Worm (Caenorhabditis elegans) whole organism, L4 larva: ENCODE data around the gene aat-3.
A peak's percentile ranks its signal among the peaks of the same experiment; 100 is the strongest.

Experiments
- F10B5.3 ChIP-seq: sonication (generic microtip); optimal IDR thresholded peaks from 2 replicates; lab custom pipeline; 2016; ENCODE audit warnings: mild to moderate bottlenecking, missing genetic modification characterization, missing compliant biosample characterization
- F49E8.2 ChIP-seq: sonication (generic microtip); optimal IDR thresholded peaks from 2 replicates; lab custom pipeline; 2016; ENCODE audit warnings: missing compliant biosample characterization, mild to moderate bottlenecking, missing genetic modification characterization, borderline replicate concordance
- R02D3.7 ChIP-seq: fragments of 150-350 bp; sonication (generic microtip); optimal IDR thresholded peaks from 3 replicates; lab custom pipeline; 2014; ENCODE audit warnings: missing biosample characterization, missing genetic modification characterization
- Y48G9A.11 ChIP-seq: fragments of 200-800 bp; sonication (Bioruptor generic); IDR thresholded peaks from 2 replicates; pipeline ENCODE4 v1.3.6; 2022; ENCODE audit warnings: missing genetic modification reagents, missing genetic modification characterization, missing compliant biosample characterization
- ZK546.5 ChIP-seq, 2 experiments: sonication (generic microtip); optimal IDR thresholded peaks; 2 replicates each; lab custom pipeline; 2017; ENCODE audit warnings: missing biosample characterization in 2 of 2, missing genetic modification characterization in 2 of 2
- aha-1 ChIP-seq: fragments of 150-350 bp; peaks from one replicate; lab custom pipeline; 2014; ENCODE audit warnings: missing biosample characterization, missing genetic modification characterization
- aly-2 ChIP-seq: sonication (generic microtip); optimal IDR thresholded peaks from 2 replicates; lab custom pipeline; 2018; ENCODE audit warnings: missing biosample characterization, missing genetic modification characterization
- ama-1 ChIP-seq: fragments of 150-350 bp; optimal IDR thresholded peaks from 2 replicates; lab custom pipeline; 2014; ENCODE audit warnings: inconsistent platforms, mixed read lengths
- arid-1 ChIP-seq: fragments of 200-800 bp; sonication (Bioruptor generic); conservative IDR thresholded peaks from 2 replicates; pipeline ENCODE4 v1.3.6; 2022; ENCODE audit warnings: missing genetic modification reagents, missing genetic modification characterization, missing compliant biosample characterization
- ceh-28 ChIP-seq: fragments of 150-350 bp; optimal IDR thresholded peaks from 2 replicates; lab custom pipeline; 2014; ENCODE audit warnings: missing biosample characterization, missing genetic modification reagents, missing genetic modification characterization
- ceh-44 ChIP-seq: fragments of 200-800 bp; sonication (Bioruptor generic); IDR thresholded peaks from 2 replicates; pipeline ENCODE4 v1.3.6; 2022; ENCODE audit warnings: missing genetic modification reagents, missing genetic modification characterization, missing compliant biosample characterization
- ceh-82 ChIP-seq: sonication (generic microtip); optimal IDR thresholded peaks from 2 replicates; lab custom pipeline; 2017; ENCODE audit warnings: missing biosample characterization, missing genetic modification characterization
- duxl-1 ChIP-seq: sonication (generic microtip); optimal IDR thresholded peaks from 2 replicates; lab custom pipeline; 2016; ENCODE audit warnings: mild to moderate bottlenecking, missing genetic modification characterization, moderate library complexity, missing compliant biosample characterization; ENCODE audit not compliant: poor library complexity
- egl-43 ChIP-seq: fragments of 200-800 bp; sonication (Bioruptor generic); IDR thresholded peaks from 2 replicates; pipeline ENCODE4 v1.3.6; 2022; ENCODE audit warnings: missing genetic modification reagents, missing genetic modification characterization, missing compliant biosample characterization
- fkh-10 ChIP-seq: fragments of 150-350 bp; optimal IDR thresholded peaks from 2 replicates; lab custom pipeline; 2014; ENCODE audit warnings: missing biosample characterization, missing genetic modification reagents, missing genetic modification characterization
- hif-1 ChIP-seq, 2 experiments: sonication (generic microtip); optimal IDR thresholded peaks; 2 replicates each; lab custom pipeline; 2016 to 2017; ENCODE audit warnings: missing compliant biosample characterization in 2 of 2, missing genetic modification characterization in 2 of 2, missing genetic modification reagents in 2 of 2, missing genotype in 2 of 2, mild to moderate bottlenecking in 1 of 2
- hlh-30 ChIP-seq: sonication (generic microtip); optimal IDR thresholded peaks from 2 replicates; lab custom pipeline; 2017; ENCODE audit warnings: antibody characterized with exemption, mild to moderate bottlenecking, missing genetic modification characterization, missing compliant biosample characterization; ENCODE audit not compliant: insufficient read depth
- hmg-1.1 ChIP-seq: fragments of 200-800 bp; sonication (Bioruptor generic); IDR thresholded peaks from 2 replicates; pipeline ENCODE4 v1.3.6; 2022; ENCODE audit warnings: missing genetic modification reagents, missing genetic modification characterization, missing compliant biosample characterization
- lim-7 ChIP-seq: fragments of 200-800 bp; sonication (Bioruptor generic); IDR thresholded peaks from 2 replicates; pipeline ENCODE4 v1.3.6; 2022; ENCODE audit warnings: missing genetic modification characterization, missing compliant biosample characterization
- lin-1 ChIP-seq: fragments of 200-800 bp; sonication (Bioruptor generic); IDR thresholded peaks from 2 replicates; pipeline ENCODE4 v1.3.6; 2022; ENCODE audit warnings: missing genetic modification reagents, missing genetic modification characterization, missing compliant biosample characterization
- lin-15B ChIP-seq: fragments of 150-350 bp; sonication (generic microtip); optimal IDR thresholded peaks from 3 replicates; lab custom pipeline; 2014; ENCODE audit warnings: missing biosample characterization, missing genetic modification characterization
- lin-38 ChIP-seq: fragments of 200-800 bp; sonication (Bioruptor generic); IDR thresholded peaks from 2 replicates; pipeline ENCODE4 v1.3.6; 2022; ENCODE audit warnings: missing genetic modification reagents, missing genetic modification characterization, missing compliant biosample characterization
- lir-3 ChIP-seq: sonication (generic microtip); optimal IDR thresholded peaks from 2 replicates; lab custom pipeline; 2016; ENCODE audit warnings: mild to moderate bottlenecking, missing genetic modification characterization, missing compliant biosample characterization
- lsy-2 ChIP-seq, 2 experiments: fragments of 150-350 bp in 1 of 2; sonication (generic microtip) in 1 of 2; optimal IDR thresholded peaks; 2 replicates each; lab custom pipeline; 2014 to 2017; ENCODE audit warnings: missing biosample characterization in 2 of 2, missing genetic modification characterization in 2 of 2
- madf-5 ChIP-seq, 2 experiments: fragments of 200-800 bp; sonication (Bioruptor generic); IDR thresholded peaks; 2 replicates each; pipeline ENCODE4 v1.3.6; 2022; ENCODE audit warnings: missing compliant biosample characterization in 2 of 2, missing genetic modification characterization in 2 of 2
- madf-9 ChIP-seq: fragments of 200-800 bp; sonication (Bioruptor generic); conservative IDR thresholded peaks from 2 replicates; pipeline ENCODE4 v1.3.6; 2022; ENCODE audit warnings: missing genetic modification reagents, missing genetic modification characterization, missing compliant biosample characterization
- mdt-29 ChIP-seq: fragments of 200-800 bp; sonication (Bioruptor generic); IDR thresholded peaks from 2 replicates; pipeline ENCODE4 v1.3.6; 2022; ENCODE audit warnings: missing genetic modification reagents, missing genetic modification characterization, missing compliant biosample characterization
- mep-1 ChIP-seq: fragments of 150-350 bp; sonication (generic microtip); optimal IDR thresholded peaks from 3 replicates; lab custom pipeline; 2014; ENCODE audit warnings: missing biosample characterization, missing genetic modification characterization
- mes-2 ChIP-seq: sonication (generic microtip); optimal IDR thresholded peaks from 2 replicates; lab custom pipeline; 2016; ENCODE audit warnings: missing genotype, mild to moderate bottlenecking, missing genetic modification characterization, missing compliant biosample characterization; ENCODE audit not compliant: poor library complexity, severe bottlenecking
- mxl-2 ChIP-seq: fragments of 200-800 bp; sonication (Bioruptor generic); conservative IDR thresholded peaks from 2 replicates; pipeline ENCODE4 v1.3.6; 2022; ENCODE audit warnings: missing genetic modification reagents, missing genetic modification characterization, missing compliant biosample characterization
- nhr-11 ChIP-seq: fragments of 150-350 bp; optimal IDR thresholded peaks from 2 replicates; lab custom pipeline; 2014; ENCODE audit warnings: missing biosample characterization, missing genetic modification characterization
- nhr-42 ChIP-seq: fragments of 200-800 bp; sonication (Bioruptor generic); IDR thresholded peaks from 2 replicates; pipeline ENCODE4 v1.3.6; 2022; ENCODE audit warnings: missing genetic modification characterization, missing compliant biosample characterization
- nhr-48 ChIP-seq: sonication (generic microtip); optimal IDR thresholded peaks from 2 replicates; lab custom pipeline; 2016; ENCODE audit warnings: mild to moderate bottlenecking, missing genetic modification characterization, missing compliant biosample characterization
- nhr-6 ChIP-seq: fragments of 150-350 bp; optimal IDR thresholded peaks from 2 replicates; lab custom pipeline; 2014; ENCODE audit warnings: missing biosample characterization, missing genetic modification characterization
- nhr-76 ChIP-seq: fragments of 150-350 bp; optimal IDR thresholded peaks from 2 replicates; lab custom pipeline; 2014; ENCODE audit warnings: missing biosample characterization, missing genetic modification characterization
- nhr-77 ChIP-seq: fragments of 150-350 bp; optimal IDR thresholded peaks from 2 replicates; lab custom pipeline; 2014; ENCODE audit warnings: missing biosample characterization, missing genetic modification characterization
- pha-4 ChIP-seq, 2 experiments: fragments of 150-350 bp in 1 of 2; fragments of 200-800 bp in 1 of 2; sonication (Bioruptor generic) in 1 of 2; IDR thresholded peaks in 1 of 2; optimal IDR thresholded peaks in 1 of 2; 2 replicates each; pipeline versions ENCODE4 v1.3.6 to Lab custom; 2014 to 2022; ENCODE audit warnings: missing genetic modification characterization in 2 of 2, missing genetic modification reagents in 2 of 2, missing biosample characterization in 1 of 2, missing compliant biosample characterization in 1 of 2
- php-3 ChIP-seq: fragments of 200-800 bp; sonication (Bioruptor generic); IDR thresholded peaks from 2 replicates; pipeline ENCODE4 v1.3.6; 2022; ENCODE audit warnings: missing genetic modification reagents, missing genetic modification characterization, missing compliant biosample characterization
- rbr-2 ChIP-seq: sonication (generic microtip); optimal IDR thresholded peaks from 2 replicates; lab custom pipeline; 2016; ENCODE audit warnings: missing genotype, missing genetic modification characterization, missing compliant biosample characterization
- snpc-1.2 ChIP-seq: fragments of 200-800 bp; sonication (Bioruptor generic); IDR thresholded peaks from 2 replicates; pipeline ENCODE4 v1.3.6; 2022; ENCODE audit warnings: missing genetic modification reagents, missing genetic modification characterization, missing compliant biosample characterization
- snpc-4 ChIP-seq: fragments of 150-350 bp; optimal IDR thresholded peaks from 2 replicates; lab custom pipeline; 2014; ENCODE audit warnings: missing biosample characterization, missing genetic modification characterization
- tag-97 ChIP-seq: fragments of 200-800 bp; sonication (Bioruptor generic); IDR thresholded peaks from 2 replicates; pipeline ENCODE4 v1.3.6; 2022; ENCODE audit warnings: missing genetic modification characterization, missing compliant biosample characterization
- unc-62 ChIP-seq, 3 experiments: fragments of 150-350 bp in 1 of 3; sonication (generic microtip); optimal IDR thresholded peaks in 2 of 3; peaks in 1 of 3; 1 replicate in 1 of 3; 2 replicates in 2 of 3; lab custom pipeline; 2014 to 2017; ENCODE audit warnings: missing biosample characterization in 3 of 3, missing genetic modification characterization in 3 of 3, missing genetic modification reagents in 3 of 3, missing genotype in 1 of 3
- zfp-2 ChIP-seq: sonication (generic microtip); optimal IDR thresholded peaks from 2 replicates; lab custom pipeline; 2016; ENCODE audit warnings: mild to moderate bottlenecking, missing genetic modification characterization, missing compliant biosample characterization
- zip-11 ChIP-seq: fragments of 200-800 bp; sonication (Bioruptor generic); IDR thresholded peaks from 2 replicates; pipeline ENCODE4 v1.3.6; 2022; ENCODE audit warnings: missing genetic modification characterization, missing compliant biosample characterization
- ztf-11 ChIP-seq: fragments of 150-350 bp; optimal IDR thresholded peaks from 2 replicates; lab custom pipeline; 2014; ENCODE audit warnings: missing biosample characterization, missing genetic modification characterization
- ztf-7 ChIP-seq: fragments of 150-350 bp; optimal IDR thresholded peaks from 2 replicates; lab custom pipeline; 2014; ENCODE audit warnings: missing biosample characterization, missing genetic modification characterization

aat-3 gene

DNA sequence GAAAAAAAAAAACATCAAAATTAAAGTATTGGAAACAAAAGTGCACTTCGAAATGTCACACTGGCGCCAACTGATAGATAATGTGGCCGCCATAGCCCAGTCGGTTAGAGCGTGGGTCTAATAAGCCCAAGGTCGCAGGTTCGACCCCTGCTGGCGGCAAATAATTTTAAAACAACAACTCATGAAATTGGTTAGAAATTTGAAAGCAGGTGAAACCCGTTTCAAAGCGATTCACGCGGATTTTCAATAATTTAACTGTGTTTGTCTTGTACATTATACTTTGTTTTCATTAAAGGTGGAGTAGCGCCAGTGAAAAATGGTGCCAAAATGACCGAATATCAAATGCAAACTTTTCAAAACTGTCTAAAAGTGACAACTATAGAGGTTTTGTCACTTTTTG lies 20.8 kb upstream of the aat-3 start (continued):
- TF ChIP-seq ztf-7 (no peak), F49E8.2 (tag; lab: Kevin White, UChicago) (peak; percentile 22), tag-97 (no peak)

DNA sequence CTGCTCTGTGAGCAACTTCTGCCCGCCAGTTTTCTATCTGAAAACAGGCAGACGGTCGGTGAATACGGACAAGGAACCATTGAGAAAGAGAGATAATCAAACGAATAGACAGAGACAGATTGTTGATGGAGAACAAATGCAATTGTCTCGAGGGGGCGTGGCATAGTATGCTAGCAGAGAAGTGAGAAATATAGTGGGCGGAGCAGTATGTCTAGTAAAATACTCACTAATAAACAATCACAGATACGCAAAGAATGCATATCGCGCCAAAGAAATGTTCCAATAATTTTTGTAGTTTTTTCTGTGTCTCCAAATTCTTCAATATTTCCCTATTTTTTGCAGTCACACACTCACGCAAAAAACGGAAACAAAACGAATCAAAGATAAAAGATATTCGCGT lies 19.7 kb upstream of the aat-3 start, which contains the start of gene tbc-12:
tbc-12 (minus strand) TSS at position 101 of the 400 bp plus-strand sequence.
- TF ChIP-seq duxl-1 (no peak), unc-62 (GFP tag; optimal IDR thresholded peaks at IDR 0.05 in 1 of 2; lab: Kevin White, UChicago) (peak in 1 of 2 experiments; percentile 67), unc-62 (tag; optimal IDR thresholded peaks at IDR 0.05; lab: Kevin White, UChicago) (no peak)

DNA sequence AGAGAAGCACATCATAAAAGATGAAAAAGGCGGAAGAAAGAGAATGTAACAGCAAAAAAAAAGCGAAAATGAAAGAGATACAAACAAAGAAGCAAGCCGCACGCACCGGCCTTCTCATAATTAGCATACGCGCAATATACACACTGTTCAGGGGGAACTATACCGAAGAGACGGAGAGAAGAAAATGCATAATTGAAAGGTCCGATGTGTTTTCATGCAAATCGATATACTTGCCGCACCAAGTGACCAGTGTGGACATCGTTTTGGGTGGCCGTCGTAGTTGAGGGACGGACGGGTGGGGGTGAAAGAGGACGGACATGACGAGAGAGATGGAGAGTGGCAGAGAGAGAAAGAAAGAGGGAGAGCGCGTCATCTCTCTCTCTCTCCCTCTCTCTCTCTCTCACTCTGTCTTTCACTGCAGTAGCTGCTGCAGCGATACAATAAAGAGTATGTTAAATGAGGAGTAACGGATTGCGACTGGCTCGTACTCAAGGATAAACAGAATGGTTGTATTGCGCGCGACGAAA lies 15.8 kb upstream of the aat-3 start:
- peak; percentile 45 for TF ChIP-seq nhr-6 (tag; lab: Kevin White, UChicago)
- TF ChIP-seq nhr-42 (GFP tag; lab: Robert Waterston, UW) = no peak
- peak; percentile 72 to 78 for TF ChIP-seq lsy-2 (tag; optimal IDR thresholded peaks at IDR 0.05; lab: Kevin White, UChicago)
- TF ChIP-seq php-3 (GFP tag; lab: Robert Waterston, UW) = no peak
- TF ChIP-seq lin-15B (tag; lab: Kevin White, UChicago) = no peak
- peak; percentile 59 for TF ChIP-seq hlh-30
- TF ChIP-seq snpc-4 = no peak
- peak; percentile 99 for TF ChIP-seq aha-1 (tag; lab: Kevin White, UChicago)
- TF ChIP-seq arid-1 (GFP tag; lab: Robert Waterston, UW) = no peak
- no peak for TF ChIP-seq Y48G9A.11 (GFP tag; lab: Robert Waterston, UW)
- TF ChIP-seq ztf-11 (tag; lab: Kevin White, UChicago) = no peak
- no peak for TF ChIP-seq nhr-77
- 0 out of 2 replicates have a peak, but pooled peaks have one; percentile 31 for TF ChIP-seq lim-7 (GFP tag; lab: Robert Waterston, UW)
- TF ChIP-seq mes-2 (tag; lab: Kevin White, UChicago) = peak; percentile 64
- TF ChIP-seq mxl-2 (GFP tag; lab: Robert Waterston, UW) = no peak
- TF ChIP-seq duxl-1 = peak; percentile 34
- 0 out of 2 replicates have a peak, but pooled peaks have one; percentile 36 for TF ChIP-seq madf-9
- TF ChIP-seq aly-2 (tag; lab: Kevin White, UChicago) = no peak
- no peak for TF ChIP-seq madf-5 (GFP tag; IDR thresholded peaks at IDR 0.05; lab: Robert Waterston, UW)
- TF ChIP-seq mdt-29 (GFP tag; lab: Robert Waterston, UW) = no peak
- TF ChIP-seq R02D3.7 (tag; lab: Kevin White, UChicago) = no peak
- peak; percentile 92 for TF ChIP-seq fkh-10 (GFP tag; lab: Kevin White, UChicago)
- TF ChIP-seq ceh-28 (tag; lab: Kevin White, UChicago) = peak; percentile 60
- TF ChIP-seq ama-1 (lab: Kevin White, UChicago) = no peak
- TF ChIP-seq nhr-48 (tag; lab: Kevin White, UChicago) = peak; percentile 9
- no peak for TF ChIP-seq ZK546.5 (tag; optimal IDR thresholded peaks at IDR 0.05; lab: Kevin White, UChicago)
- TF ChIP-seq nhr-11 (tag; lab: Kevin White, UChicago) = peak; percentile 91
- no peak for TF ChIP-seq F10B5.3 (tag; lab: Kevin White, UChicago)
- no peak for TF ChIP-seq snpc-1.2
- no peak for TF ChIP-seq ceh-44 (GFP tag; lab: Robert Waterston, UW)
- no peak for TF ChIP-seq lin-38
- TF ChIP-seq egl-43 (GFP tag; lab: Robert Waterston, UW) = peak; percentile 76
- TF ChIP-seq ceh-82 (tag; lab: Kevin White, UChicago) = no peak
- peak; percentile 77 for TF ChIP-seq hmg-1.1 (GFP tag; lab: Robert Waterston, UW)
- TF ChIP-seq zfp-2 (tag; lab: Kevin White, UChicago) = no peak
- TF ChIP-seq lir-3 (tag; lab: Kevin White, UChicago) = no peak
- no peak for TF ChIP-seq lin-1 (GFP tag; lab: Robert Waterston, UW)
- TF ChIP-seq hif-1 (tag; optimal IDR thresholded peaks at IDR 0.05; lab: Kevin White, UChicago) = peak in 1 of 2 experiments; percentile 93
- peak; percentile 81 for TF ChIP-seq mep-1 (tag; lab: Kevin White, UChicago)
- TF ChIP-seq nhr-76 (tag; lab: Kevin White, UChicago) = no peak
- TF ChIP-seq pha-4 (GFP tag; IDR thresholded peaks at IDR 0.05; lab: Robert Waterston, UW) = no peak; the same call in 1 of the 2 replicates
- TF ChIP-seq pha-4 (tag; optimal IDR thresholded peaks at IDR 0.05; lab: Kevin White, UChicago) = peak; percentile 87
- TF ChIP-seq rbr-2 (tag; lab: Kevin White, UChicago) = peak; percentile 85
- TF ChIP-seq zip-11 (GFP tag; lab: Robert Waterston, UW) = no peak
